Worm (Caenorhabditis elegans) whole organism, L4/young adult: ENCODE results near the gene ttc-37.

Experiments
- dao-5 ChIP-seq: sonication (generic microtip); optimal IDR thresholded peaks from 2 replicates; lab custom pipeline; 2016; ENCODE audit warnings: missing genotype, missing genetic modification characterization, moderate library complexity, missing compliant biosample characterization
- him-1 ChIP-seq: sonication (generic microtip); optimal IDR thresholded peaks from 2 replicates; lab custom pipeline; 2016; ENCODE audit warnings: missing genotype, missing genetic modification reagents, missing genetic modification characterization, missing compliant biosample characterization

DNA sequence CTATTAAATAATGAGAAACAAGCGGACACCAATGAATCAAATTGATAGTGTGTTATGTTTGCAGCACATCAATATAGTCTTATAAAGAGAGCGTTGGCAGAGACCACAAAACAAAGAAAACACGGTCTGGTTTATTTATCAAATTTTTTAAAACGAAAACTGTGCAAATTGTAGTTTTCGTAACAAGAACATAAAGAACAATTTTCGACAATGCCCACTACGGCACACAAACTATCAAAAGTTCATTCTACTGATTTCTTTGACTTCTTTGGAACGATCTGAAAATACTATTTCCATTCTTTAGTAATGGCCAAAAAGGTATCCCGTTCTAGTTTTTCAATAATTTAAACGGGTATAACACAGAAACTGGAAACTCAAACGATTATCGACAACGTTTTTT lies 32.8 kb downstream of the ttc-37 start, which contains the start of gene cest-35.2:
- no peak for TF ChIP-seq him-1
- no peak for TF ChIP-seq dao-5 (tag; lab: Kevin White, UChicago)
